Fruit fly (Drosophila melanogaster): ENCODE measurements around the gene CG15525.

CG15525 gene

DNA sequence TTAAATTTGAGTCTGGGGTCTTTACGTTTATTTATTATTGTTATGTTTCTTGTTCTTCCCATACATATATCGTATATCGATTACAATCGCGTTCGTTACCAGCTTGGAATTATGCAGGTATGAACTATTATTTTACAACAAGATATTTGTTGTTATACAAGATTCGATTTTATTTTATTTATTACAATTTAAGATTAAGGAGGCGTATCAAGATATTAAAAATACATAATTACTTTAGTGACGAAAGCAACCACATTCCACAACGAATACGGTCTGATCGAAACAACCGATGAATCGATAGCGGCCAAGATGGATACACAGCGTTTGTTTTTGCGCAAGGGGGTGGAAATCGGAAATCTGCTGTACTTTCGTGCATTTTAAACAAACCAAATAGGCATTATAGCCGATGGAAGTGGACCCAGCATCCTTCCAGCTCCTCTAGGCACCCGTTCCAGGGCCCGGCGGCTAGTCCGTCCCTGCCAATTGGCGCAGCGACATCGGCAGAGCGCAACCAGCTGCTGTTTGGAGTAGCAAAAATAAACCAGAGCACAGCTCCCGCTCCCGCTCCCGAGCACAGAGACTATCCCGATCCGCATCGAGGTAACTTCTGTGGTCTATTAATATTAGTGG lies at the start of gene CG15525, which contains the start of gene CG11504 (continued):
- peak; percentile 68 to 75 for TF ChIP-seq dpn (GFP tag; optimal IDR thresholded peaks at IDR 0.05)
- TF ChIP-seq phol (tag; optimal IDR thresholded peaks at IDR 0.05): peak; percentile 96
- no peak for TF ChIP-seq cad (GFP tag; optimal IDR thresholded peaks at IDR 0.05)
- no peak for TF ChIP-seq Doc2 (GFP tag; IDR thresholded peaks at IDR 0.05)
- TF ChIP-seq CG18619 (GFP tag; optimal IDR thresholded peaks at IDR 0.05): no peak
- TF ChIP-seq CG3838 (GFP tag; optimal IDR thresholded peaks at IDR 0.05): peak; percentile 40
- peak; percentile 70 for TF ChIP-seq Ets97D (GFP tag; optimal IDR thresholded peaks at IDR 0.05)
- peak; percentile 37 for TF ChIP-seq bab2 (GFP tag; optimal IDR thresholded peaks at IDR 0.05)
- TF ChIP-seq CG34422 (GFP tag; IDR thresholded peaks at IDR 0.05): peak; percentile 79; the same call in 2 of the 3 replicates
- TF ChIP-seq fru (optimal IDR thresholded peaks at IDR 0.05): no peak
- TF ChIP-seq trh (GFP tag; optimal IDR thresholded peaks at IDR 0.05): no peak
- TF ChIP-seq Poxn (GFP tag; IDR thresholded peaks at IDR 0.05): no peak
- no peak for TF ChIP-seq CG2199 (GFP tag; IDR thresholded peaks at IDR 0.05)
- peak; percentile 51 for TF ChIP-seq ap (GFP tag; IDR thresholded peaks at IDR 0.05)
- TF ChIP-seq pzg (GFP tag; optimal IDR thresholded peaks at IDR 0.05): peak; percentile 63
- TF ChIP-seq Dfd (GFP tag; optimal IDR thresholded peaks at IDR 0.05): no peak
- TF ChIP-seq Mad (GFP tag; optimal IDR thresholded peaks at IDR 0.05): peak; percentile 50
- peak; percentile 67 for TF ChIP-seq ind (GFP tag; optimal IDR thresholded peaks at IDR 0.05)
- no peak for TF ChIP-seq CG11504 (tag; optimal IDR thresholded peaks at IDR 0.05)
- TF ChIP-seq CG9727 (GFP tag; optimal IDR thresholded peaks at IDR 0.05): peak; percentile 25
- peak; percentile 15 for TF ChIP-seq dm (GFP tag; optimal IDR thresholded peaks at IDR 0.05)
- TF ChIP-seq CG17361 (GFP tag; IDR thresholded peaks at IDR 0.05): no peak; the same call in 1 of the 3 replicates
- no peak for TF ChIP-seq nom (GFP tag; optimal IDR thresholded peaks at IDR 0.05)
- TF ChIP-seq CG3065 (GFP tag; optimal IDR thresholded peaks at IDR 0.05): peak; percentile 2
- no peak for TF ChIP-seq disco-r (GFP tag; optimal IDR thresholded peaks at IDR 0.05)
- TF ChIP-seq CG2889 (GFP tag; IDR thresholded peaks at IDR 0.05): no peak
- TF ChIP-seq hbn (GFP tag; IDR thresholded peaks at IDR 0.05; ENCODE audit: partially characterized antibody): peak; percentile 86
- no peak for TF ChIP-seq CG12236 (GFP tag; optimal IDR thresholded peaks at IDR 0.05)
- no peak for TF ChIP-seq so (GFP tag; IDR thresholded peaks at IDR 0.05)
- TF ChIP-seq Atf-2 (GFP tag; optimal IDR thresholded peaks at IDR 0.05): peak; percentile 1
- TF ChIP-seq Fer3 (tag; optimal IDR thresholded peaks at IDR 0.05): no peak
- TF ChIP-seq hth (optimal IDR thresholded peaks at IDR 0.05): no peak
- peak; percentile 95 for TF ChIP-seq CG13287 (GFP tag; IDR thresholded peaks at IDR 0.05; ENCODE audit: partially characterized antibody)
- no peak for TF ChIP-seq CG17912 (GFP tag; optimal IDR thresholded peaks at IDR 0.05)
- no peak for TF ChIP-seq TFAM (GFP tag; optimal IDR thresholded peaks at IDR 0.05)
- peak in 1 of 2 experiments; percentile 42 for TF ChIP-seq chif (GFP tag; optimal IDR thresholded peaks at IDR 0.05)
- no peak for TF ChIP-seq CG13894 (tag; optimal IDR thresholded peaks at IDR 0.05)
- peak; percentile 47 for TF ChIP-seq chn (GFP tag; optimal IDR thresholded peaks at IDR 0.05)
- TF ChIP-seq mld (GFP tag; IDR thresholded peaks at IDR 0.05; ENCODE audit: partially characterized antibody): 0 out of 3 replicates have a peak, but pooled peaks have one; percentile 71
- no peak for TF ChIP-seq slp2 (GFP tag; optimal IDR thresholded peaks at IDR 0.05)
- peak; percentile 43; the same call in 1 of the 2 replicates for TF ChIP-seq Nf-YA (GFP tag; IDR thresholded peaks at IDR 0.05)
- no peak for TF ChIP-seq CG9876 (GFP tag; optimal IDR thresholded peaks at IDR 0.05)
- peak; percentile 92 for TF ChIP-seq knrl (GFP tag; IDR thresholded peaks at IDR 0.05; ENCODE audit: partially characterized antibody)
- TF ChIP-seq CG14710 (tag; optimal IDR thresholded peaks at IDR 0.05): peak; percentile 72
- TF ChIP-seq mirr (GFP tag; optimal IDR thresholded peaks at IDR 0.05): no peak
- no peak for TF ChIP-seq CG15269 (tag; optimal IDR thresholded peaks at IDR 0.05)
- TF ChIP-seq CG17186 (GFP tag; optimal IDR thresholded peaks at IDR 0.05): peak; percentile 71
- TF ChIP-seq CG14667 (GFP tag; IDR thresholded peaks at IDR 0.05): peak; percentile 31; the same call in 1 of the 2 replicates
- TF ChIP-seq lab (GFP tag; optimal IDR thresholded peaks at IDR 0.05): no peak
- no peak for TF ChIP-seq CG12104 (GFP tag; optimal IDR thresholded peaks at IDR 0.05)
- TF ChIP-seq Pdp1 (GFP tag; optimal IDR thresholded peaks at IDR 0.05): peak; percentile 61 to 77
